Worm (Caenorhabditis elegans) whole organism, L4 larva: ENCODE measurements around the gene srbc-20.
"Not testable (repeated sequence)": the region's sequence is repeated elsewhere in the genome, so short reads cannot be mapped to it uniquely, and the experiment has no call there.

Experiments used
- Y105C5A.15 ChIP-seq: fragments of 200-800 bp; sonication (Bioruptor generic); IDR thresholded peaks from 2 replicates; pipeline ENCODE4 v1.3.6; 2022; ENCODE audit warnings: missing genetic modification characterization, missing compliant biosample characterization
- Y75B8A.6 ChIP-seq: fragments of 200-800 bp; sonication (Bioruptor generic); IDR thresholded peaks from 2 replicates; pipeline ENCODE4 v1.3.6; 2022; ENCODE audit warnings: missing genetic modification reagents, missing genetic modification characterization, missing compliant biosample characterization
- aha-1 ChIP-seq: fragments of 150-350 bp; peaks from one replicate; lab custom pipeline; 2014; ENCODE audit warnings: missing biosample characterization, missing genetic modification characterization
- aly-2 ChIP-seq: sonication (generic microtip); optimal IDR thresholded peaks from 2 replicates; lab custom pipeline; 2018; ENCODE audit warnings: missing biosample characterization, missing genetic modification characterization
- ceh-20 ChIP-seq: fragments of 200-800 bp; sonication (Bioruptor generic); IDR thresholded peaks from 2 replicates; pipeline ENCODE4 v1.3.6; 2022; ENCODE audit warnings: missing genetic modification reagents, missing genetic modification characterization, missing compliant biosample characterization
- ceh-82 ChIP-seq: sonication (generic microtip); optimal IDR thresholded peaks from 2 replicates; lab custom pipeline; 2017; ENCODE audit warnings: missing biosample characterization, missing genetic modification characterization
- cey-2 ChIP-seq: sonication (generic microtip); optimal IDR thresholded peaks from 3 replicates; lab custom pipeline; 2017; ENCODE audit warnings: missing genetic modification characterization, mild to moderate bottlenecking, missing compliant biosample characterization, antibody characterized with exemption, borderline replicate concordance; ENCODE audit not compliant: insufficient read depth
- daf-12 ChIP-seq: fragments of 150-350 bp; optimal IDR thresholded peaks from 2 replicates; lab custom pipeline; 2014; ENCODE audit warnings: missing biosample characterization, missing genetic modification reagents, missing genetic modification characterization
- daf-8 ChIP-seq: fragments of 200-800 bp; sonication (Bioruptor generic); IDR thresholded peaks from 2 replicates; pipeline ENCODE4 v1.3.6; 2022; ENCODE audit warnings: missing genetic modification characterization, missing compliant biosample characterization
- dmd-9 ChIP-seq: fragments of 200-800 bp; sonication (Bioruptor generic); IDR thresholded peaks from 2 replicates; pipeline ENCODE4 v1.3.6; 2022; ENCODE audit warnings: missing genetic modification reagents, missing genetic modification characterization, missing compliant biosample characterization
- duxl-1 ChIP-seq: sonication (generic microtip); optimal IDR thresholded peaks from 2 replicates; lab custom pipeline; 2016; ENCODE audit warnings: mild to moderate bottlenecking, missing genetic modification characterization, moderate library complexity, missing compliant biosample characterization; ENCODE audit not compliant: poor library complexity
- fos-1 ChIP-seq: fragments of 150-350 bp; optimal IDR thresholded peaks from 2 replicates; lab custom pipeline; 2014; ENCODE audit warnings: missing biosample characterization, missing genetic modification characterization
- gei-8 ChIP-seq: fragments of 200-800 bp; sonication (Bioruptor generic); optimal IDR thresholded peaks from 2 replicates; lab custom pipeline; 2018; ENCODE audit warnings: mild to moderate bottlenecking, missing genetic modification characterization, missing compliant biosample characterization
- hif-1 ChIP-seq, 2 experiments: sonication (generic microtip); optimal IDR thresholded peaks; 2 replicates each; lab custom pipeline; 2016 to 2017; ENCODE audit warnings: missing compliant biosample characterization in 2 of 2, missing genetic modification characterization in 2 of 2, missing genetic modification reagents in 2 of 2, missing genotype in 2 of 2, mild to moderate bottlenecking in 1 of 2
- hlh-11 ChIP-seq: fragments of 200-800 bp; sonication (Bioruptor generic); optimal IDR thresholded peaks from 2 replicates; lab custom pipeline; 2018; ENCODE audit warnings: mild to moderate bottlenecking, missing genetic modification characterization, missing compliant biosample characterization
- lin-1 ChIP-seq: fragments of 200-800 bp; sonication (Bioruptor generic); IDR thresholded peaks from 2 replicates; pipeline ENCODE4 v1.3.6; 2022; ENCODE audit warnings: missing genetic modification reagents, missing genetic modification characterization, missing compliant biosample characterization
- lin-13 ChIP-seq: fragments of 150-350 bp; optimal IDR thresholded peaks from 2 replicates; lab custom pipeline; 2014; ENCODE audit warnings: missing biosample characterization, missing genetic modification reagents, missing genetic modification characterization
- lin-38 ChIP-seq: fragments of 200-800 bp; sonication (Bioruptor generic); IDR thresholded peaks from 2 replicates; pipeline ENCODE4 v1.3.6; 2022; ENCODE audit warnings: missing genetic modification reagents, missing genetic modification characterization, missing compliant biosample characterization
- mdl-1 ChIP-seq, 2 experiments: fragments of 150-350 bp in 1 of 2; sonication (generic microtip) in 1 of 2; optimal IDR thresholded peaks; 2 replicates each; lab custom pipeline; 2014 to 2017; ENCODE audit warnings: missing biosample characterization in 2 of 2, missing genetic modification characterization in 2 of 2
- nhr-10 ChIP-seq: fragments of 150-350 bp; optimal IDR thresholded peaks from 2 replicates; lab custom pipeline; 2014; ENCODE audit warnings: missing biosample characterization, missing genetic modification characterization
- nhr-102 ChIP-seq: sonication (generic microtip); optimal IDR thresholded peaks from 2 replicates; lab custom pipeline; 2016; ENCODE audit warnings: mild to moderate bottlenecking, missing genetic modification characterization, moderate library complexity, missing compliant biosample characterization
- nhr-11 ChIP-seq: fragments of 150-350 bp; optimal IDR thresholded peaks from 2 replicates; lab custom pipeline; 2014; ENCODE audit warnings: missing biosample characterization, missing genetic modification characterization
- nhr-111 ChIP-seq: fragments of 200-800 bp; sonication (Bioruptor generic); optimal IDR thresholded peaks from 2 replicates; lab custom pipeline; 2018; ENCODE audit warnings: mild to moderate bottlenecking, missing genetic modification characterization, missing compliant biosample characterization
- nhr-237 ChIP-seq: sonication (generic microtip); optimal IDR thresholded peaks from 2 replicates; lab custom pipeline; 2017; ENCODE audit warnings: missing biosample characterization, missing genetic modification characterization
- nhr-28 ChIP-seq: fragments of 150-350 bp; optimal IDR thresholded peaks from 2 replicates; lab custom pipeline; 2014; ENCODE audit warnings: missing biosample characterization, missing genetic modification characterization
- nhr-42 ChIP-seq: fragments of 200-800 bp; sonication (Bioruptor generic); IDR thresholded peaks from 2 replicates; pipeline ENCODE4 v1.3.6; 2022; ENCODE audit warnings: missing genetic modification characterization, missing compliant biosample characterization
- nhr-48 ChIP-seq: sonication (generic microtip); optimal IDR thresholded peaks from 2 replicates; lab custom pipeline; 2016; ENCODE audit warnings: mild to moderate bottlenecking, missing genetic modification characterization, missing compliant biosample characterization
- nhr-76 ChIP-seq: fragments of 150-350 bp; optimal IDR thresholded peaks from 2 replicates; lab custom pipeline; 2014; ENCODE audit warnings: missing biosample characterization, missing genetic modification characterization
- nhr-77 ChIP-seq: fragments of 150-350 bp; optimal IDR thresholded peaks from 2 replicates; lab custom pipeline; 2014; ENCODE audit warnings: missing biosample characterization, missing genetic modification characterization
- sdz-12 ChIP-seq: fragments of 200-800 bp; sonication (Bioruptor generic); optimal IDR thresholded peaks from 2 replicates; lab custom pipeline; 2018; ENCODE audit warnings: mild to moderate bottlenecking, missing genetic modification characterization, missing compliant biosample characterization
- skn-1 ChIP-seq: fragments of 150-350 bp; optimal IDR thresholded peaks from 2 replicates; lab custom pipeline; 2014; ENCODE audit warnings: missing biosample characterization, missing genetic modification characterization
- spr-3 ChIP-seq: fragments of 200-800 bp; sonication (Bioruptor generic); optimal IDR thresholded peaks from 2 replicates; lab custom pipeline; 2018; ENCODE audit warnings: mild to moderate bottlenecking, missing genetic modification characterization, missing compliant biosample characterization
- tra-1 ChIP-seq: fragments of 200-800 bp; sonication (Bioruptor generic); IDR thresholded peaks from 2 replicates; pipeline ENCODE4 v1.3.6; 2022; ENCODE audit warnings: missing genetic modification reagents, missing genetic modification characterization, missing compliant biosample characterization
- unc-62 ChIP-seq, 3 experiments: fragments of 150-350 bp in 1 of 3; sonication (generic microtip); optimal IDR thresholded peaks in 2 of 3; peaks in 1 of 3; 1 replicate in 1 of 3; 2 replicates in 2 of 3; lab custom pipeline; 2014 to 2017; ENCODE audit warnings: missing biosample characterization in 3 of 3, missing genetic modification characterization in 3 of 3, missing genetic modification reagents in 3 of 3, missing genotype in 1 of 3
- vab-7 ChIP-seq: fragments of 200-800 bp; sonication (Bioruptor generic); IDR thresholded peaks from 2 replicates; pipeline ENCODE4 v1.3.6; 2022; ENCODE audit warnings: missing genetic modification reagents, missing genetic modification characterization, missing compliant biosample characterization

Gene srbc-20

ce11 chrV:2138287-2138686, 8.6 kb upstream of the srbc-20 start:
- TF ChIP-seq unc-62 (GFP tag; optimal IDR thresholded peaks at IDR 0.05 in 1 of 2; lab: Kevin White, UChicago) (peak in 1 of 2 experiments; percentile 42), unc-62 (tag; optimal IDR thresholded peaks at IDR 0.05; lab: Kevin White, UChicago) (no peak), nhr-28 (tag; lab: Kevin White, UChicago) (peak; percentile 12), nhr-11 (tag; lab: Kevin White, UChicago) (peak; percentile 43), nhr-237 (no peak)
- TF ChIP-seq, all 104 proteins: peak for 3

ce11 chrV:2139918-2140317, 7.0 kb upstream of the srbc-20 start, which contains the start of gene F22F7.7:
F22F7.7 (minus strand) TSS chrV:2140042.
- TF ChIP-seq dmd-9 (no peak), cey-2 (no peak), hif-1 (tag; optimal IDR thresholded peaks at IDR 0.05; lab: Kevin White, UChicago) (peak in 1 of 2 experiments; percentile 69), nhr-42 (GFP tag; lab: Robert Waterston, UW) (no peak), mdl-1 (tag; optimal IDR thresholded peaks at IDR 0.05; lab: Kevin White, UChicago) (no peak), nhr-111 (GFP tag; lab: Kevin White, UChicago) (no peak), skn-1 (tag; lab: Kevin White, UChicago) (no peak), aha-1 (tag; lab: Kevin White, UChicago) (peak; percentile 94), lin-1 (no peak)
- TF ChIP-seq, all 104 proteins: peak for 2

- TF ChIP-seq hif-1 (tag; optimal IDR thresholded peaks at IDR 0.05; lab: Kevin White, UChicago); daf-8 (GFP tag; lab: Robert Waterston, UW); ceh-20 (GFP tag; lab: Robert Waterston, UW): not testable (repeated sequence)
Measured at ce11 chrV:2144408-2144807, 2.5 kb upstream of the srbc-20 start, which contains the start of gene F22F7.12. F22F7.12 (minus strand) TSS chrV:2144508.

ce11 chrV:2146044-2146443, 851 bp upstream of the srbc-20 start, which contains the start of gene str-52:
str-52 (minus strand) TSS chrV:2146144.
- TF ChIP-seq duxl-1 (no peak), lin-1 (no peak), hif-1 (tag; optimal IDR thresholded peaks at IDR 0.05; lab: Kevin White, UChicago) (no peak), lin-13 (GFP tag; lab: Kevin White, UChicago) (no peak), Y105C5A.15 (no peak), sdz-12 (GFP tag; lab: Kevin White, UChicago) (no peak), nhr-48 (tag; lab: Kevin White, UChicago) (no peak), hlh-11 (tag; lab: Kevin White, UChicago) (no peak), nhr-76 (no peak)

- TF ChIP-seq nhr-77 (tag; lab: Kevin White, UChicago) = no peak
- no peak for TF ChIP-seq lin-38 (GFP tag; lab: Robert Waterston, UW)
Measured at ce11 chrV:2149432-2149831, 2.5 kb downstream of the srbc-20 start, which contains the start of gene C45H4.21. C45H4.21 (minus strand) TSS chrV:2149532.

- TF ChIP-seq mdl-1 (tag; optimal IDR thresholded peaks at IDR 0.05; lab: Kevin White, UChicago) (no peak), nhr-10 (tag; lab: Kevin White, UChicago) (no peak), nhr-102 (tag; lab: Kevin White, UChicago) (no peak), spr-3 (GFP tag; lab: Kevin White, UChicago) (no peak), gei-8 (no peak), nhr-48 (tag; lab: Kevin White, UChicago) (no peak), aly-2 (no peak)
Measured at ce11 chrV:2150876-2151275, 4.0 kb downstream of the srbc-20 start, which contains the start of gene C45H4.13. C45H4.13 (minus strand) TSS chrV:2150976.

- TF ChIP-seq fos-1 (tag; lab: Kevin White, UChicago) = no peak
- TF ChIP-seq ceh-82 (tag; lab: Kevin White, UChicago) = no peak
- TF ChIP-seq vab-7 (GFP tag; lab: Robert Waterston, UW) = no peak
- TF ChIP-seq nhr-48 (tag; lab: Kevin White, UChicago) = no peak
- no peak for TF ChIP-seq tra-1 (GFP tag; lab: Robert Waterston, UW)
- no peak for TF ChIP-seq daf-12
- no peak for TF ChIP-seq lin-1
- no peak for TF ChIP-seq Y75B8A.6
- TF ChIP-seq, all 104 proteins: peak for 0
Measured at ce11 chrV:2151458-2151857, 4.6 kb downstream of the srbc-20 start, which contains the start of gene srbc-24. srbc-24 (plus strand) TSS chrV:2151758.
